Worm (Caenorhabditis elegans) whole organism, L1 larva: Measurements from ENCODE around the gene F02C9.1.

Experiments
- C04F5.9 ChIP-seq: sonication (generic microtip); optimal IDR thresholded peaks from 2 replicates; lab custom pipeline; 2016; ENCODE audit warnings: missing genetic modification characterization, missing compliant biosample characterization
- C16A3.4 ChIP-seq: fragments of 150-350 bp; optimal IDR thresholded peaks from 2 replicates; lab custom pipeline; 2014; ENCODE audit warnings: missing biosample characterization, missing genetic modification characterization
- C34B4.2 ChIP-seq: sonication (generic microtip); optimal IDR thresholded peaks from 2 replicates; lab custom pipeline; 2017; ENCODE audit warnings: mild to moderate bottlenecking, missing genetic modification characterization, missing compliant biosample characterization
- F16B12.6 ChIP-seq: fragments of 150-350 bp; optimal IDR thresholded peaks from 2 replicates; lab custom pipeline; 2014; ENCODE audit warnings: missing biosample characterization, missing genetic modification characterization
- ama-1 ChIP-seq: fragments of 150-350 bp; optimal IDR thresholded peaks from 2 replicates; lab custom pipeline; 2014
- blmp-1 ChIP-seq: fragments of 150-350 bp; optimal IDR thresholded peaks from 2 replicates; lab custom pipeline; 2014; ENCODE audit warnings: missing biosample characterization, missing genetic modification characterization
- ceh-88 ChIP-seq: fragments of 200-800 bp; sonication (Bioruptor generic); IDR thresholded peaks from 2 replicates; pipeline ENCODE4 v1.3.6; 2022; ENCODE audit warnings: missing genetic modification characterization, missing compliant biosample characterization
- ces-1 ChIP-seq: fragments of 150-350 bp; optimal IDR thresholded peaks from 2 replicates; lab custom pipeline; 2014; ENCODE audit warnings: missing biosample characterization, missing genetic modification reagents, missing genetic modification characterization
- dsc-1 ChIP-seq: sonication (generic microtip); optimal IDR thresholded peaks from 2 replicates; lab custom pipeline; 2016; ENCODE audit warnings: mild to moderate bottlenecking, missing genetic modification characterization, missing compliant biosample characterization
- egl-27 ChIP-seq, 2 experiments: fragments of 150-350 bp in 1 of 2; sonication (generic microtip); optimal IDR thresholded peaks; 3 replicates each; lab custom pipeline; 2017 to 2018; ENCODE audit warnings: missing biosample characterization in 2 of 2, missing genetic modification characterization in 2 of 2, missing genetic modification reagents in 2 of 2
- elt-3 ChIP-seq, 6 experiments: fragments of 150-350 bp in 1 of 6; sonication (generic microtip); optimal IDR thresholded peaks; 2 replicates each; lab custom pipeline; 2017 to 2018; ENCODE audit warnings: missing biosample characterization in 6 of 6, missing genetic modification characterization in 6 of 6, inconsistent platforms in 1 of 6
- fkh-10 ChIP-seq: sonication (generic microtip); optimal IDR thresholded peaks from 2 replicates; lab custom pipeline; 2017; ENCODE audit warnings: missing biosample characterization, missing genetic modification reagents, missing genetic modification characterization
- fkh-4 ChIP-seq: sonication (generic microtip); optimal IDR thresholded peaks from 2 replicates; lab custom pipeline; 2016; ENCODE audit warnings: missing compliant biosample characterization, missing genetic modification characterization, borderline replicate concordance
- fos-1 ChIP-seq: fragments of 150-350 bp; optimal IDR thresholded peaks from 2 replicates; lab custom pipeline; 2014; ENCODE audit warnings: missing biosample characterization, missing genetic modification characterization
- grh-1 ChIP-seq: fragments of 200-800 bp; sonication (Bioruptor generic); IDR thresholded peaks from 2 replicates; pipeline ENCODE4 v1.3.6; 2022; ENCODE audit warnings: missing genetic modification reagents, missing genetic modification characterization, missing compliant biosample characterization
- hlh-17 ChIP-seq: fragments of 200-800 bp; sonication (Bioruptor generic); optimal IDR thresholded peaks from 2 replicates; lab custom pipeline; 2018; ENCODE audit warnings: missing genetic modification characterization, mild to moderate bottlenecking, missing compliant biosample characterization, moderate library complexity, borderline replicate concordance
- irx-1 ChIP-seq: sonication (generic microtip); optimal IDR thresholded peaks from 2 replicates; lab custom pipeline; 2016; ENCODE audit warnings: missing genetic modification characterization, missing compliant biosample characterization
- isw-1 ChIP-seq: fragments of 200-800 bp; sonication (Bioruptor generic); IDR thresholded peaks from 2 replicates; pipeline ENCODE4 v1.3.6; 2022; ENCODE audit warnings: missing genetic modification characterization, missing compliant biosample characterization
- jun-1 ChIP-seq: fragments of 150-350 bp; optimal IDR thresholded peaks from 2 replicates; lab custom pipeline; 2014; ENCODE audit warnings: missing biosample characterization, missing genetic modification reagents, missing genetic modification characterization
- lin-39 ChIP-seq: fragments of 150-350 bp; optimal IDR thresholded peaks from 2 replicates; lab custom pipeline; 2014; ENCODE audit warnings: missing biosample characterization, missing genetic modification reagents, missing genetic modification characterization
- lsy-2 ChIP-seq, 2 experiments: fragments of 150-350 bp; optimal IDR thresholded peaks; 2 replicates each; lab custom pipeline; 2014; ENCODE audit warnings: missing biosample characterization in 2 of 2, missing genetic modification characterization in 2 of 2
- mdl-1 ChIP-seq, 2 experiments: fragments of 150-350 bp; optimal IDR thresholded peaks; 2 replicates each; lab custom pipeline; 2014 to 2017; ENCODE audit warnings: missing biosample characterization in 2 of 2, missing genetic modification characterization in 2 of 2, inconsistent platforms in 1 of 2
- nhr-11 ChIP-seq: fragments of 150-350 bp; optimal IDR thresholded peaks from 2 replicates; lab custom pipeline; 2014; ENCODE audit warnings: missing biosample characterization, missing genetic modification characterization
- nhr-12 ChIP-seq: sonication (generic microtip); optimal IDR thresholded peaks from 2 replicates; lab custom pipeline; 2017; ENCODE audit warnings: missing biosample characterization, missing genetic modification characterization
- nhr-19 ChIP-seq: fragments of 200-800 bp; sonication (Bioruptor generic); conservative IDR thresholded peaks from 2 replicates; pipeline ENCODE4 v1.3.6; 2022; ENCODE audit warnings: missing genetic modification characterization, missing compliant biosample characterization
- nhr-20 ChIP-seq: sonication (generic microtip); optimal IDR thresholded peaks from 2 replicates; lab custom pipeline; 2016; ENCODE audit warnings: mild to moderate bottlenecking, missing genetic modification characterization, missing compliant biosample characterization
- nhr-28 ChIP-seq: fragments of 150-350 bp; optimal IDR thresholded peaks from 2 replicates; lab custom pipeline; 2014; ENCODE audit warnings: missing biosample characterization, missing genetic modification characterization
- nhr-71 ChIP-seq: sonication (generic microtip); optimal IDR thresholded peaks from 2 replicates; lab custom pipeline; 2016; ENCODE audit warnings: mild to moderate bottlenecking, missing genetic modification characterization, moderate library complexity, missing compliant biosample characterization
- nhr-76 ChIP-seq: sonication (generic microtip); optimal IDR thresholded peaks from 2 replicates; lab custom pipeline; 2017; ENCODE audit warnings: missing biosample characterization, missing genetic modification characterization
- nhr-84 ChIP-seq: sonication (generic microtip); optimal IDR thresholded peaks from 2 replicates; lab custom pipeline; 2017; ENCODE audit warnings: missing biosample characterization, missing genetic modification characterization
- nhr-90 ChIP-seq: sonication (generic microtip); optimal IDR thresholded peaks from 2 replicates; lab custom pipeline; 2016; ENCODE audit warnings: mild to moderate bottlenecking, missing genetic modification characterization, missing compliant biosample characterization; ENCODE audit not compliant: poor library complexity
- pag-3 ChIP-seq: sonication (generic microtip); optimal IDR thresholded peaks from 2 replicates; lab custom pipeline; 2017; ENCODE audit warnings: missing genetic modification characterization, mild to moderate bottlenecking, missing compliant biosample characterization, antibody characterized with exemption, borderline replicate concordance; ENCODE audit not compliant: insufficient read depth
- snu-23 ChIP-seq: sonication (generic microtip); optimal IDR thresholded peaks from 2 replicates; lab custom pipeline; 2016; ENCODE audit warnings: missing genetic modification characterization, missing compliant biosample characterization
- sox-4 ChIP-seq: sonication (generic microtip); optimal IDR thresholded peaks from 2 replicates; lab custom pipeline; 2016; ENCODE audit warnings: missing genetic modification characterization, missing compliant biosample characterization
- sup-37 ChIP-seq: fragments of 200-800 bp; sonication (Bioruptor generic); optimal IDR thresholded peaks from 2 replicates; lab custom pipeline; 2018; ENCODE audit warnings: mild to moderate bottlenecking, missing genetic modification characterization, missing compliant biosample characterization
- tlp-1 ChIP-seq: fragments of 150-350 bp; optimal IDR thresholded peaks from 2 replicates; lab custom pipeline; 2014; ENCODE audit warnings: missing biosample characterization, missing genetic modification characterization
- unc-62 ChIP-seq: fragments of 150-350 bp; optimal IDR thresholded peaks from 2 replicates; lab custom pipeline; 2014; ENCODE audit warnings: missing biosample characterization, missing genetic modification reagents, missing genetic modification characterization
- vab-15 ChIP-seq: sonication (generic microtip); optimal IDR thresholded peaks from 2 replicates; lab custom pipeline; 2017; ENCODE audit warnings: missing genotype, mild to moderate bottlenecking, missing genetic modification characterization, missing compliant biosample characterization
- xbp-1 ChIP-seq: sonication (generic microtip); optimal IDR thresholded peaks from 2 replicates; lab custom pipeline; 2016; ENCODE audit warnings: missing genetic modification characterization, missing compliant biosample characterization
- zag-1 ChIP-seq: fragments of 150-350 bp; optimal IDR thresholded peaks from 2 replicates; lab custom pipeline; 2014; ENCODE audit warnings: missing biosample characterization, missing genetic modification characterization
- zip-4 ChIP-seq: fragments of 200-800 bp; sonication (Bioruptor generic); optimal IDR thresholded peaks from 2 replicates; lab custom pipeline; 2018; ENCODE audit warnings: mild to moderate bottlenecking, missing genetic modification characterization, moderate library complexity, missing compliant biosample characterization

The F02C9.1 gene

ce11 chrV:3166260-3166659 is 27.8 kb downstream of the F02C9.1 start, which contains the start of gene C36C5.4:
TSS of gene C36C5.4 (plus strand) at chrV:3166560.
- no peak for TF ChIP-seq ceh-88 (GFP tag; lab: Robert Waterston, UW)
- no peak for TF ChIP-seq tlp-1 (tag; lab: Kevin White, UChicago)
- TF ChIP-seq zip-4 (GFP tag; lab: Kevin White, UChicago): no peak
- TF ChIP-seq nhr-20 (tag; lab: Kevin White, UChicago): no peak
- no peak for TF ChIP-seq fos-1
- no peak for TF ChIP-seq unc-62 (GFP tag; lab: Kevin White, UChicago)
- no peak for TF ChIP-seq vab-15 (tag; lab: Kevin White, UChicago)
- no peak for TF ChIP-seq pag-3 (tag; lab: Kevin White, UChicago)
- TF ChIP-seq fkh-4 (tag; lab: Kevin White, UChicago): no peak
- TF ChIP-seq hlh-17 (GFP tag; lab: Kevin White, UChicago): no peak
- TF ChIP-seq sup-37: no peak
- no peak for TF ChIP-seq F16B12.6 (tag; lab: Kevin White, UChicago)
- no peak for TF ChIP-seq nhr-84 (tag; lab: Kevin White, UChicago)

- no peak for TF ChIP-seq grh-1
- TF ChIP-seq blmp-1 (tag; lab: Kevin White, UChicago): no peak
- no peak for TF ChIP-seq snu-23 (GFP tag; lab: Kevin White, UChicago)
- TF ChIP-seq mdl-1 (tag; optimal IDR thresholded peaks at IDR 0.05; lab: Kevin White, UChicago): no peak
- TF ChIP-seq elt-3 (tag; optimal IDR thresholded peaks at IDR 0.05; lab: Kevin White, UChicago): no peak
- no peak for TF ChIP-seq xbp-1 (tag; lab: Kevin White, UChicago)
- no peak for TF ChIP-seq sox-4 (tag; lab: Kevin White, UChicago)
- no peak for TF ChIP-seq nhr-12 (tag; lab: Kevin White, UChicago)
- TF ChIP-seq egl-27 (tag; optimal IDR thresholded peaks at IDR 0.05; lab: Kevin White, UChicago): no peak
These were observed 30.1 kb downstream of the F02C9.1 start, which contains the start of gene C36C5.15 for ce11 chrV:3168650-3169049. TSS of gene C36C5.15 (minus strand) at chrV:3168750.

ce11 chrV:3169838-3170237 is 31.3 kb downstream of the F02C9.1 start, which contains the start of gene srbc-6:
TSS of gene srbc-6 (plus strand) at chrV:3170138.
- TF ChIP-seq jun-1 (tag; lab: Kevin White, UChicago) (no peak), ces-1 (GFP tag; lab: Kevin White, UChicago) (no peak), zag-1 (tag; lab: Kevin White, UChicago) (no peak), fkh-10 (GFP tag; lab: Kevin White, UChicago) (no peak), nhr-90 (tag; lab: Kevin White, UChicago) (no peak), nhr-71 (no peak), isw-1 (GFP tag; lab: Robert Waterston, UW) (no peak)

- TF ChIP-seq dsc-1 (no peak), jun-1 (tag; lab: Kevin White, UChicago) (no peak), F16B12.6 (tag; lab: Kevin White, UChicago) (no peak), tlp-1 (tag; lab: Kevin White, UChicago) (no peak), nhr-76 (no peak), nhr-19 (GFP tag; lab: Robert Waterston, UW) (no peak), lin-39 (tag; lab: Kevin White, UChicago) (no peak), nhr-71 (no peak), grh-1 (no peak), unc-62 (GFP tag; lab: Kevin White, UChicago) (no peak), C34B4.2 (tag; lab: Kevin White, UChicago) (no peak), irx-1 (tag; lab: Kevin White, UChicago) (no peak), mdl-1 (tag; optimal IDR thresholded peaks at IDR 0.05; lab: Kevin White, UChicago) (no peak), sox-4 (tag; lab: Kevin White, UChicago) (no peak), C04F5.9 (tag; lab: Kevin White, UChicago) (no peak), nhr-11 (tag; lab: Kevin White, UChicago) (no peak), ama-1 (no peak), nhr-28 (tag; lab: Kevin White, UChicago) (no peak), C16A3.4 (no peak), lsy-2 (tag; optimal IDR thresholded peaks at IDR 0.05; lab: Kevin White, UChicago) (no peak)
These were observed 33.1 kb downstream of the F02C9.1 start for ce11 chrV:3171625-3172024.
